Fruit fly (Drosophila melanogaster) whole organism, embryonic: ENCODE results near the gene CG6178.

Experiments used
- Atf6 ChIP-seq: fragments of 200-800 bp; sonication (Bioruptor generic); IDR thresholded peaks from 2 replicates; pipeline ENCODE4 v1.3.6; 2022; ENCODE audit warnings: missing biosample characterization, missing genetic modification characterization
- B-H2 ChIP-seq: fragments of 200-800 bp; sonication (Bioruptor generic); optimal IDR thresholded peaks from 2 replicates; lab custom pipeline; 2018; ENCODE audit warnings: missing biosample characterization, mild to moderate bottlenecking, missing genetic modification characterization
- BtbVII ChIP-seq: fragments of 200-800 bp; sonication (Bioruptor generic); optimal IDR thresholded peaks from 3 replicates; lab custom pipeline; 2017; ENCODE audit warnings: missing biosample characterization, mild to moderate bottlenecking, missing genetic modification characterization
- CG10543 ChIP-seq: fragments of 200-800 bp; sonication (Bioruptor generic); optimal IDR thresholded peaks from 3 replicates; lab custom pipeline; 2017; ENCODE audit warnings: missing biosample characterization, mild to moderate bottlenecking, missing genetic modification characterization, moderate library complexity
- CG11504 ChIP-seq: fragments of 200-800 bp; sonication (Bioruptor generic); optimal IDR thresholded peaks from 3 replicates; lab custom pipeline; 2019; ENCODE audit warnings: missing biosample characterization, mild to moderate bottlenecking, missing genetic modification characterization, moderate library complexity
- CG11695 ChIP-seq: fragments of 200-800 bp; sonication (Bioruptor generic); IDR thresholded peaks from 3 replicates; pipeline ENCODE4 v1.3.6; 2022; ENCODE audit warnings: missing biosample characterization, missing genetic modification characterization
- CG12071 ChIP-seq: fragments of 200-800 bp; sonication (Bioruptor generic); optimal IDR thresholded peaks from 3 replicates; lab custom pipeline; 2018; ENCODE audit warnings: missing biosample characterization, mild to moderate bottlenecking, missing genetic modification characterization
- CG1233 ChIP-seq: fragments of 200-800 bp; sonication (Bioruptor generic); optimal IDR thresholded peaks from 4 replicates; lab custom pipeline; 2018; ENCODE audit warnings: missing biosample characterization, mild to moderate bottlenecking, missing genetic modification characterization
- CG12659 ChIP-seq: fragments of 200-800 bp; sonication (Bioruptor generic); optimal IDR thresholded peaks from 3 replicates; lab custom pipeline; 2017; ENCODE audit warnings: mild to moderate bottlenecking, missing biosample characterization, missing genetic modification reagents, missing genetic modification characterization
- CG13296 ChIP-seq: fragments of 200-800 bp; sonication (Bioruptor generic); optimal IDR thresholded peaks from 3 replicates; lab custom pipeline; 2018; ENCODE audit warnings: missing biosample characterization, mild to moderate bottlenecking, missing genetic modification characterization
- CG13894 ChIP-seq: fragments of 200-800 bp; sonication (Bioruptor generic); optimal IDR thresholded peaks from 3 replicates; lab custom pipeline; 2018; ENCODE audit warnings: missing biosample characterization, mild to moderate bottlenecking, missing genetic modification characterization, moderate library complexity
- CG14014 ChIP-seq: fragments of 200-800 bp; sonication (Bioruptor generic); IDR thresholded peaks from 2 replicates; pipeline ENCODE4 v1.3.6; 2022; ENCODE audit warnings: missing biosample characterization, missing genetic modification characterization
- CG14050 ChIP-seq: fragments of 200-800 bp; sonication (Bioruptor generic); IDR thresholded peaks from 3 replicates; pipeline ENCODE4 v1.3.6; 2022; ENCODE audit warnings: missing biosample characterization, missing genetic modification characterization
- CG15269 ChIP-seq: fragments of 200-800 bp; sonication (Bioruptor generic); optimal IDR thresholded peaks from 2 replicates; lab custom pipeline; 2018; ENCODE audit warnings: missing biosample characterization, mild to moderate bottlenecking, missing genetic modification characterization, moderate library complexity
- CG15514 ChIP-seq: fragments of 200-800 bp; sonication (Bioruptor generic); optimal IDR thresholded peaks from 3 replicates; lab custom pipeline; 2017; ENCODE audit warnings: missing biosample characterization, missing genetic modification characterization, mild to moderate bottlenecking, moderate library complexity, missing genetic modification reagents
- CG17359 ChIP-seq: fragments of 200-800 bp; sonication (Bioruptor generic); optimal IDR thresholded peaks from 3 replicates; lab custom pipeline; 2018; ENCODE audit warnings: missing biosample characterization, mild to moderate bottlenecking, missing genetic modification characterization, moderate library complexity
- CG2678 ChIP-seq: fragments of 200-800 bp; sonication (Bioruptor generic); optimal IDR thresholded peaks from 3 replicates; lab custom pipeline; 2019; ENCODE audit warnings: missing biosample characterization, mild to moderate bottlenecking, missing genetic modification characterization, moderate library complexity
- CG31224 ChIP-seq: fragments of 200-800 bp; sonication (Bioruptor generic); IDR thresholded peaks from 2 replicates; pipeline ENCODE4 v1.3.6; 2022; ENCODE audit warnings: missing biosample characterization, missing genetic modification characterization
- CG31388 ChIP-seq: fragments of 200-800 bp; sonication (Bioruptor generic); optimal IDR thresholded peaks from 2 replicates; lab custom pipeline; 2016; ENCODE audit warnings: missing biosample characterization, missing genetic modification characterization
- CG3281 ChIP-seq: fragments of 200-800 bp; sonication (Bioruptor generic); optimal IDR thresholded peaks from 3 replicates; lab custom pipeline; 2017; ENCODE audit warnings: missing biosample characterization, mild to moderate bottlenecking, missing genetic modification characterization
- CG4360 ChIP-seq: fragments of 200-800 bp; sonication (Bioruptor generic); IDR thresholded peaks from 2 replicates; pipeline ENCODE4 v1.3.6; 2022; ENCODE audit warnings: missing biosample characterization, missing genetic modification characterization
- CG6765 ChIP-seq: fragments of 200-800 bp; sonication (Bioruptor generic); optimal IDR thresholded peaks from 3 replicates; lab custom pipeline; 2017; ENCODE audit warnings: missing biosample characterization, mild to moderate bottlenecking, missing genetic modification characterization
- CG8924 ChIP-seq: fragments of 200-800 bp; optimal IDR thresholded peaks from 3 replicates; lab custom pipeline; 2019; ENCODE audit warnings: missing biosample characterization, mild to moderate bottlenecking, missing genetic modification characterization, moderate library complexity
- Dip3 ChIP-seq: fragments of 200-800 bp; sonication (Bioruptor generic); optimal IDR thresholded peaks from 3 replicates; lab custom pipeline; 2016; ENCODE audit warnings: missing biosample characterization, missing genetic modification characterization
- Eip74EF ChIP-seq, 2 experiments: fragments of 200-800 bp in 1 of 2; fragments of >200 bp in 1 of 2; sonication (Bioruptor generic) in 1 of 2; optimal IDR thresholded peaks; 2 replicates each; lab custom pipeline; 2017 to 2019; ENCODE audit warnings: missing biosample characterization in 2 of 2, missing genetic modification characterization in 2 of 2, mild to moderate bottlenecking in 1 of 2, moderate library complexity in 1 of 2
- Ets65A ChIP-seq: fragments of 200-800 bp; sonication (Bioruptor generic); peaks from one replicate; lab custom pipeline; 2016; ENCODE audit warnings: missing biosample characterization, missing genetic modification characterization
- Fer1 ChIP-seq: fragments of 200-800 bp; sonication (Bioruptor generic); optimal IDR thresholded peaks from 2 replicates; lab custom pipeline; 2017; ENCODE audit warnings: missing biosample characterization, mild to moderate bottlenecking, missing genetic modification characterization
- Fer2 ChIP-seq: fragments of 200-800 bp; sonication (Bioruptor generic); optimal IDR thresholded peaks from 2 replicates; lab custom pipeline; 2018; ENCODE audit warnings: missing biosample characterization, mild to moderate bottlenecking, missing genetic modification characterization, moderate library complexity
- Fer3 ChIP-seq: fragments of 200-800 bp; sonication (Bioruptor generic); optimal IDR thresholded peaks from 2 replicates; lab custom pipeline; 2018; ENCODE audit warnings: missing biosample characterization, mild to moderate bottlenecking, missing genetic modification characterization, moderate library complexity
- HHEX ChIP-seq: fragments of 200-800 bp; sonication (Bioruptor generic); optimal IDR thresholded peaks from 3 replicates; lab custom pipeline; 2017; ENCODE audit warnings: missing biosample characterization, mild to moderate bottlenecking, missing genetic modification characterization, missing genetic modification reagents
- Hmr ChIP-seq: fragments of 200-800 bp; sonication (Bioruptor generic); optimal IDR thresholded peaks from 3 replicates; lab custom pipeline; 2017; ENCODE audit warnings: mild to moderate bottlenecking, missing biosample characterization, missing genetic modification reagents, missing genetic modification characterization
- Meics ChIP-seq: fragments of 200-800 bp; sonication (Bioruptor generic); optimal IDR thresholded peaks from 2 replicates; lab custom pipeline; 2017; ENCODE audit warnings: missing biosample characterization, mild to moderate bottlenecking, missing genetic modification characterization
- PHDP ChIP-seq: fragments of 200-800 bp; sonication (Bioruptor generic); optimal IDR thresholded peaks from 3 replicates; lab custom pipeline; 2018; ENCODE audit warnings: missing biosample characterization, mild to moderate bottlenecking, missing genetic modification characterization, moderate library complexity
- Pdp1 ChIP-seq, 2 experiments: fragments of 200-800 bp; sonication (Bioruptor generic); optimal IDR thresholded peaks; 3 replicates each; lab custom pipeline; 2016; ENCODE audit warnings: missing biosample characterization in 2 of 2, missing genetic modification characterization in 2 of 2, mild to moderate bottlenecking in 1 of 2, moderate library complexity in 1 of 2
- Rfx ChIP-seq: fragments of 200-800 bp; sonication (Bioruptor generic); IDR thresholded peaks from 2 replicates; pipeline ENCODE4 v1.3.6; 2022; ENCODE audit warnings: missing biosample characterization, missing genetic modification characterization
- Stat92E ChIP-seq, 3 experiments: fragments of >200 bp in 2 of 3; fragments of 200-800 bp in 1 of 3; sonication (Bioruptor generic) in 1 of 3; optimal IDR thresholded peaks; 2 replicates each; lab custom pipeline; 2017 to 2019; ENCODE audit warnings: missing biosample characterization in 3 of 3, missing genetic modification characterization in 3 of 3, mild to moderate bottlenecking in 1 of 3, moderate library complexity in 1 of 3
- caup ChIP-seq: fragments of 200-800 bp; sonication (Bioruptor generic); optimal IDR thresholded peaks from 3 replicates; lab custom pipeline; 2017; ENCODE audit warnings: missing biosample characterization, mild to moderate bottlenecking, missing genetic modification characterization, moderate library complexity; ENCODE audit not compliant: severe bottlenecking
- ems ChIP-seq: fragments of 200-800 bp; sonication (Bioruptor generic); optimal IDR thresholded peaks from 3 replicates; lab custom pipeline; 2016; ENCODE audit warnings: missing biosample characterization, missing genetic modification characterization
- exex ChIP-seq: fragments of 200-800 bp; sonication (Bioruptor generic); optimal IDR thresholded peaks from 4 replicates; lab custom pipeline; 2018; ENCODE audit warnings: missing biosample characterization, mild to moderate bottlenecking, missing genetic modification characterization, moderate library complexity
- fd3F ChIP-seq: fragments of 200-800 bp; sonication (Bioruptor generic); optimal IDR thresholded peaks from 2 replicates; lab custom pipeline; 2018; ENCODE audit warnings: missing biosample characterization, mild to moderate bottlenecking, missing genetic modification characterization, moderate library complexity
- gcm ChIP-seq: fragments of 200-800 bp; sonication (Bioruptor generic); optimal IDR thresholded peaks from 2 replicates; lab custom pipeline; 2019; ENCODE audit warnings: missing biosample characterization, mild to moderate bottlenecking, missing genetic modification characterization, moderate library complexity
- gem ChIP-seq: fragments of 200-800 bp; sonication (Bioruptor generic); optimal IDR thresholded peaks from 2 replicates; lab custom pipeline; 2019; ENCODE audit warnings: missing biosample characterization, mild to moderate bottlenecking, missing genetic modification characterization, moderate library complexity
- lab ChIP-seq: fragments of 200-800 bp; sonication (Bioruptor generic); optimal IDR thresholded peaks from 3 replicates; lab custom pipeline; 2017; ENCODE audit warnings: missing biosample characterization, missing genetic modification characterization, mild to moderate bottlenecking, moderate library complexity, missing genetic modification reagents
- nau ChIP-seq: fragments of 200-800 bp; sonication (Bioruptor generic); optimal IDR thresholded peaks from 3 replicates; lab custom pipeline; 2017; ENCODE audit warnings: missing biosample characterization, mild to moderate bottlenecking, missing genetic modification characterization, missing genetic modification reagents
- pfk ChIP-seq: fragments of 200-800 bp; sonication (Bioruptor generic); optimal IDR thresholded peaks from 2 replicates; lab custom pipeline; 2018; ENCODE audit warnings: missing biosample characterization, mild to moderate bottlenecking, missing genetic modification characterization, moderate library complexity
- sd ChIP-seq: fragments of 200-800 bp; sonication (Bioruptor generic); optimal IDR thresholded peaks from 3 replicates; lab custom pipeline; 2018; ENCODE audit warnings: missing biosample characterization, mild to moderate bottlenecking, missing genetic modification characterization, moderate library complexity
- sqz ChIP-seq: fragments of 200-800 bp; sonication (Bioruptor generic); optimal IDR thresholded peaks from 3 replicates; lab custom pipeline; 2018; ENCODE audit warnings: missing biosample characterization, mild to moderate bottlenecking, missing genetic modification characterization
- sug ChIP-seq: fragments of 200-800 bp; optimal IDR thresholded peaks from 2 replicates; lab custom pipeline; 2019; ENCODE audit warnings: missing biosample characterization, mild to moderate bottlenecking, missing genetic modification characterization, moderate library complexity

The CG6178 gene

dm6 chr3R:24102387-24102786 is 49.8 kb upstream of the CG6178 start:
- TF ChIP-seq Rfx (GFP tag; lab: Robert Waterston, UW) (peak; percentile 50; the same call in 1 of the 2 replicates), CG31224 (GFP tag; lab: Robert Waterston, UW) (no peak), CG1233 (GFP tag; lab: Kevin White, UChicago) (peak; percentile 23), pfk (no peak), sqz (peak; percentile 14), Hmr (GFP tag; lab: Kevin White, UChicago) (peak; percentile 65), HHEX (GFP tag; lab: Kevin White, UChicago) (peak; percentile 16), CG15269 (tag; lab: Kevin White, UChicago) (peak; percentile 44), Dip3 (no peak), CG10543 (GFP tag; lab: Kevin White, UChicago) (peak; percentile 32), CG17359 (tag; lab: Kevin White, UChicago) (peak; percentile 15), gem (peak; percentile 37), CG12071 (no peak), CG3281 (GFP tag; lab: Kevin White, UChicago) (peak; percentile 40), Ets65A (GFP tag; lab: Kevin White, UChicago) (no peak), CG14050 (no peak), CG8924 (tag; lab: Kevin White, UChicago) (peak; percentile 15), Pdp1 (GFP tag; optimal IDR thresholded peaks at IDR 0.05; lab: Kevin White, UChicago) (peak in 1 of 2 experiments; percentile 6), CG11504 (tag; lab: Kevin White, UChicago) (peak; percentile 7), CG15514 (GFP tag; lab: Kevin White, UChicago) (peak; percentile 11), Fer2 (tag; lab: Kevin White, UChicago) (peak; percentile 8), ems (no peak), CG4360 (no peak), CG11695 (GFP tag; lab: Robert Waterston, UW) (peak; percentile 34; the same call in 1 of the 3 replicates), BtbVII (GFP tag; lab: Kevin White, UChicago) (peak; percentile 57), Meics (GFP tag; lab: Kevin White, UChicago) (peak; percentile 29), CG6765 (GFP tag; lab: Kevin White, UChicago) (peak; percentile 41), sug (tag; lab: Kevin White, UChicago) (peak; percentile 23), CG13894 (tag; lab: Kevin White, UChicago) (peak; percentile 49), sd (peak; percentile 77), Stat92E (GFP tag; optimal IDR thresholded peaks at IDR 0.05; lab: Kevin White, UChicago) (no peak), CG14014 (GFP tag; lab: Robert Waterston, UW) (peak; percentile 15; the same call in 1 of the 2 replicates), PHDP (tag; lab: Kevin White, UChicago) (peak; percentile 48), fd3F (GFP tag; lab: Kevin White, UChicago) (peak; percentile 44), Fer3 (tag; lab: Kevin White, UChicago) (peak; percentile 43), Eip74EF (GFP tag; optimal IDR thresholded peaks at IDR 0.05; lab: Kevin White, UChicago) (peak in 1 of 2 experiments; percentile 77), lab (GFP tag; lab: Kevin White, UChicago) (peak; percentile 46), Fer1 (GFP tag; lab: Kevin White, UChicago) (peak; percentile 50), caup (peak; percentile 42), gcm (GFP tag; lab: Kevin White, UChicago) (no peak), CG2678 (peak; percentile 66), CG13296 (GFP tag; lab: Kevin White, UChicago) (peak; percentile 52), exex (tag; lab: Kevin White, UChicago) (peak; percentile 11), B-H2 (GFP tag; lab: Kevin White, UChicago) (peak; percentile 46), CG12659 (GFP tag; lab: Kevin White, UChicago) (peak; percentile 11), Atf6 (GFP tag; lab: Robert Waterston, UW) (peak; percentile 46; the same call in 1 of the 2 replicates), CG31388 (no peak), nau (peak; percentile 15)
